Worm (Caenorhabditis elegans): ENCODE measurements around the gene Y60A3A.21.

Gene Y60A3A.21

DNA sequence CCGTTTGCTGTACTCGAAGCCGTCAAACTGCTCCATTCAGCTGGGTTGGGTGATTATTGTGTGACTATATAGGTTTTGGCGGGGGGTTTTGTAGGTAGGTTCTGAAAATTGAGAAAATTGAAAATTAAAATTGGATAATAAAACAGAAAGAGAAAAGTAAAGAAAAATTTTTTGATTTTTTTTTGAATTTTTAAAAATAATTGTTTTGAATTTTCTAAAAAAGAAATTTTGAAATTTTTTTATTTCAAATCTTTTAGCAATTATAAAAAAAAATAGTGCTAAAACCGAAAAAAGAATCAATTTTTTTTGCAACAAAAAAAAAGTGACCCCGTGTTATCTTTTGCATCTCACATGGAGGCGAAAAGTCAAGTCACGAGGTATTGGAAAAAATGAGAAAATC lies 7.4 kb upstream of the Y60A3A.21 start, which contains the start of gene unc-51:
Gene unc-51 (minus strand): TSS at position 101 of the 400 bp plus-strand sequence.
- TF ChIP-seq pha-4 (tag; optimal IDR thresholded peaks at IDR 0.05) (peak; percentile 12), elt-2 (tag; optimal IDR thresholded peaks at IDR 0.05) (peak; percentile 7), ztf-4 (tag; optimal IDR thresholded peaks at IDR 0.05) (no peak)

DNA sequence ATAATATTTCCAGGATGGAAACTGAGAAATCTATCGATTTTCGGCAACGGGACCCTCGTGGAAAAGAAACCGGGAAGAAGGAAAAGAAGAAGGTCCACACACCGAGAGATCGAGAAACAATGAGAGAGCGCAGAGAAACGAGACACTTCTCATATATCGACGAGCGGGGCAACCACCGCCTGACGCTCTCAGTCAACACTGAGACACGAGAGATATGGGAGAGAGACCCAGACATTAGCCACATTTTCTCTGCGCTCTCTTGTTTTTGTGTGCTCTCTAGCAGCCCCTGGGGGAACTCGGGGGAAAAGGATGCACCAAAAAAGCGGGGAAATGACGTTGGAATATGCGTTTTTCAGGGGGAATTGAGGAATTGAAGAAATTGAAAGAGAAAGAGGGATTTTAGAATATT lies 6.0 kb upstream of the Y60A3A.21 start:
- TF ChIP-seq eor-1 (tag; optimal IDR thresholded peaks at IDR 0.05) (no peak), ama-1 (optimal IDR thresholded peaks at IDR 0.05) (peak; percentile 26), nfya-1 (tag; optimal IDR thresholded peaks at IDR 0.05; ENCODE audit: insufficient read depth) (peak; percentile 89), nhr-25 (tag; optimal IDR thresholded peaks at IDR 0.05) (peak; percentile 34), egl-5 (tag; optimal IDR thresholded peaks at IDR 0.05) (peak; percentile 36), nhr-12 (tag; optimal IDR thresholded peaks at IDR 0.05) (no peak), hmg-11 (tag; optimal IDR thresholded peaks at IDR 0.05) (peak; percentile 93), lsy-12 (tag; optimal IDR thresholded peaks at IDR 0.05) (no peak), nhr-43 (tag; optimal IDR thresholded peaks at IDR 0.05; ENCODE audit: poor library complexity, severe bottlenecking) (no peak), nhr-11 (tag; optimal IDR thresholded peaks at IDR 0.05) (no peak), egl-27 (tag; optimal IDR thresholded peaks at IDR 0.05) (no peak), jun-1 (tag; optimal IDR thresholded peaks at IDR 0.05) (peak; percentile 41), pqm-1 (tag; optimal IDR thresholded peaks at IDR 0.05) (peak; percentile 7), elt-2 (tag; optimal IDR thresholded peaks at IDR 0.05) (peak; percentile 50), ceh-28 (tag; optimal IDR thresholded peaks at IDR 0.05) (peak; percentile 90), fos-1 (tag; optimal IDR thresholded peaks at IDR 0.05) (no peak), daf-12 (tag; optimal IDR thresholded peaks at IDR 0.05) (no peak), zag-1 (tag; optimal IDR thresholded peaks at IDR 0.05) (no peak), ceh-16 (tag; optimal IDR thresholded peaks at IDR 0.05) (no peak), ceh-82 (tag; optimal IDR thresholded peaks at IDR 0.05) (peak; percentile 17), nhr-28 (tag; optimal IDR thresholded peaks at IDR 0.05) (no peak), ceh-9 (tag; optimal IDR thresholded peaks at IDR 0.05) (no peak), unc-62 (GFP tag; optimal IDR thresholded peaks at IDR 0.05) (peak; percentile 48), tbx-2 (tag; optimal IDR thresholded peaks at IDR 0.05) (peak; percentile 13), mdl-1 (tag; optimal IDR thresholded peaks at IDR 0.05) (peak; percentile 65), lin-39 (tag; optimal IDR thresholded peaks at IDR 0.05) (peak; percentile 87), nhr-237 (tag; optimal IDR thresholded peaks at IDR 0.05) (no peak), ztf-4 (tag; optimal IDR thresholded peaks at IDR 0.05) (no peak), unc-39 (tag; optimal IDR thresholded peaks at IDR 0.05) (no peak), sea-2 (GFP tag; optimal IDR thresholded peaks at IDR 0.05) (peak; percentile 30), lin-15B (tag; optimal IDR thresholded peaks at IDR 0.05) (peak; percentile 7), snpc-4 (tag; optimal IDR thresholded peaks at IDR 0.05) (peak; percentile 32), fkh-10 (GFP tag; optimal IDR thresholded peaks at IDR 0.05) (peak; percentile 68), nhr-23 (tag; optimal IDR thresholded peaks at IDR 0.05) (peak; percentile 42), pha-4 (tag; optimal IDR thresholded peaks at IDR 0.05) (peak; percentile 74), R02D3.7 (tag; optimal IDR thresholded peaks at IDR 0.05) (peak; percentile 37)

ce11 chrV:20007470-20007869 lies 4.3 kb upstream of the Y60A3A.21 start, which contains the start of gene Y60A3A.23:
Y60A3A.23 (plus strand) TSS chrV:20007770.
- TF ChIP-seq mml-1 (tag; optimal IDR thresholded peaks at IDR 0.05) (no peak), egl-27 (tag; optimal IDR thresholded peaks at IDR 0.05) (no peak), lsy-12 (tag; optimal IDR thresholded peaks at IDR 0.05) (no peak), nhr-43 (tag; optimal IDR thresholded peaks at IDR 0.05; ENCODE audit: poor library complexity, severe bottlenecking) (no peak), nhr-237 (tag; optimal IDR thresholded peaks at IDR 0.05) (no peak), tbx-2 (tag; optimal IDR thresholded peaks at IDR 0.05) (no peak), ceh-28 (tag; optimal IDR thresholded peaks at IDR 0.05) (no peak), hmg-11 (tag; optimal IDR thresholded peaks at IDR 0.05) (no peak), ama-1 (optimal IDR thresholded peaks at IDR 0.05) (no peak), snpc-4 (tag; optimal IDR thresholded peaks at IDR 0.05) (no peak), eor-1 (tag; optimal IDR thresholded peaks at IDR 0.05) (no peak), fos-1 (tag; optimal IDR thresholded peaks at IDR 0.05) (no peak), ceh-82 (tag; optimal IDR thresholded peaks at IDR 0.05) (no peak), nhr-12 (tag; optimal IDR thresholded peaks at IDR 0.05) (no peak)

DNA sequence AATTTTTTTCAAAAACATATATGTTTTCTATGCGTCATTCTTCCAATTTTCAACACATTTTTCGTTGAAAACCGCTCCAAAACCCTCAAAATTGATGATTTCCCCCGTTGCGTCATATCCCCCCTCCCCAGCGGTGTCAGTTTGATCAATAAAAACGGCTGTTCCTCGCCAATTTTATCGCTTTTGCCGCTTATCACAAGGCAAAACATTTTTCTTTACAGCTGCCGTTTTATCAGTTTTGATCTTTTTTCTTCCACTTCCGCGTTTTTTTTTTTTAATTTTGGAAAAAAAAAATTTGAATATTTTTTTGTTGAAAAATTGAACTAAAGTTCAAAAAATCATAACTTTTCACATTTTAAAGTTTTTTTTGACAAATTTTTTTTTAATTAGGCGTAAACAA lies 555 bp upstream of the Y60A3A.21 start:
- TF ChIP-seq zag-1 (tag; optimal IDR thresholded peaks at IDR 0.05) (no peak), elt-2 (tag; optimal IDR thresholded peaks at IDR 0.05) (peak; percentile 80)
